Worm (Caenorhabditis elegans) whole organism, L4/young adult: ENCODE measurements around the gene mbk-2.

Source experiments
- dao-5 ChIP-seq: sonication (generic microtip); optimal IDR thresholded peaks from 2 replicates; lab custom pipeline; 2016; ENCODE audit warnings: missing genotype, missing genetic modification characterization, moderate library complexity, missing compliant biosample characterization
- him-1 ChIP-seq: sonication (generic microtip); optimal IDR thresholded peaks from 2 replicates; lab custom pipeline; 2016; ENCODE audit warnings: missing genotype, missing genetic modification reagents, missing genetic modification characterization, missing compliant biosample characterization

- TF ChIP-seq him-1 = no peak
- no peak for TF ChIP-seq dao-5
Measured at ce11 chrIV:13042091-13042490, 33.1 kb downstream of the mbk-2 start, which contains the start of gene amt-2.
